Comparison of ENCODE assay signal across 2 fruit fly cellular contexts in genomic region chr3R:7813518-7813917, dm6.
A peak's percentile ranks its signal among the peaks of the same experiment; 100 is the strongest.
TF ChIP-seq lines count a peak whose summit lies in the region.

No protein-coding gene starts in this region.

- no peak for TF ChIP-seq CTCF in whole organism, embryonic (GFP tag; optimal IDR thresholded peaks at IDR 0.05; lab: Kevin White, UChicago)

TF ChIP-seq in whole organism, embryonic, 481 proteins besides CTCF, POLR2A, EP300 and RAD21:
- no peak for TF ChIP-seq emc (GFP tag; optimal IDR thresholded peaks at IDR 0.05; lab: Kevin White, UChicago)
- no peak for TF ChIP-seq CG3847 (GFP tag; IDR thresholded peaks at IDR 0.05; lab: Robert Waterston, UW)
- peak; percentile 48 for TF ChIP-seq Deaf1 (tag; optimal IDR thresholded peaks at IDR 0.05; lab: Kevin White, UChicago)
- no peak for TF ChIP-seq unc-4 (GFP tag; IDR thresholded peaks at IDR 0.05; lab: Robert Waterston, UW; ENCODE audit: partially characterized antibody)
- TF ChIP-seq psq (GFP tag; optimal IDR thresholded peaks at IDR 0.05; lab: Kevin White, UChicago), result peak; percentile 73
- TF ChIP-seq Trl (optimal IDR thresholded peaks at IDR 0.05; lab: Kevin White, UChicago), result peak; percentile 33 to 48
- TF ChIP-seq Trl (GFP tag; optimal IDR thresholded peaks at IDR 0.05; lab: Kevin White, UChicago), result no peak
- no peak for TF ChIP-seq CG10462 (GFP tag; optimal IDR thresholded peaks at IDR 0.05; lab: Kevin White, UChicago)

TF ChIP-seq in whole organism, wandering third instar larva, 38 proteins besides CTCF, POLR2A, EP300 and RAD21:
- TF ChIP-seq psq (GFP tag; optimal IDR thresholded peaks at IDR 0.05; lab: Kevin White, UChicago), result peak; percentile 55
- TF ChIP-seq CG9705 (GFP tag; optimal IDR thresholded peaks at IDR 0.05; lab: Kevin White, UChicago), result no peak

Comparison
In these comparisons a context has a peak if more than half of its experiments do, and no peak if none do; other contexts are left out.
1. Of the 10 proteins assayed by ChIP-seq in both whole organism, embryonic and whole organism, wandering third instar larva: peak only in whole organism, embryonic: none; only in whole organism, wandering third instar larva: none; in both: psq; in neither: 9.